Worm (Caenorhabditis elegans) whole organism, L1 larva: ENCODE data around the gene F13H10.5.
A peak's percentile ranks its signal among the peaks of the same experiment; 100 is the strongest.

Source experiments
- C04F5.9 ChIP-seq: sonication (generic microtip); optimal IDR thresholded peaks from 2 replicates; lab custom pipeline; 2016; ENCODE audit warnings: missing genetic modification characterization, missing compliant biosample characterization
- C34B4.2 ChIP-seq: sonication (generic microtip); optimal IDR thresholded peaks from 2 replicates; lab custom pipeline; 2017; ENCODE audit warnings: mild to moderate bottlenecking, missing genetic modification characterization, missing compliant biosample characterization
- aha-1 ChIP-seq: fragments of 150-350 bp; optimal IDR thresholded peaks from 2 replicates; lab custom pipeline; 2014; ENCODE audit warnings: missing biosample characterization, missing genetic modification characterization
- ama-1 ChIP-seq: fragments of 150-350 bp; optimal IDR thresholded peaks from 2 replicates; lab custom pipeline; 2014
- blmp-1 ChIP-seq: fragments of 150-350 bp; optimal IDR thresholded peaks from 2 replicates; lab custom pipeline; 2014; ENCODE audit warnings: missing biosample characterization, missing genetic modification characterization
- ceh-82 ChIP-seq, 3 experiments: fragments of 150-350 bp in 1 of 3; sonication (generic microtip) in 2 of 3; optimal IDR thresholded peaks; 2 replicates each; lab custom pipeline; 2014 to 2017; ENCODE audit warnings: missing biosample characterization in 3 of 3, missing genetic modification characterization in 3 of 3
- ces-1 ChIP-seq: fragments of 150-350 bp; optimal IDR thresholded peaks from 2 replicates; lab custom pipeline; 2014; ENCODE audit warnings: missing biosample characterization, missing genetic modification reagents, missing genetic modification characterization
- efl-1 ChIP-seq, 4 experiments: fragments of 150-350 bp; optimal IDR thresholded peaks in 3 of 4; peaks in 1 of 4; 1 replicate in 1 of 4; 2 replicates in 3 of 4; lab custom pipeline; 2014; ENCODE audit warnings: missing biosample characterization in 2 of 4, missing genetic modification characterization in 2 of 4, missing genetic modification reagents in 2 of 4
- elt-2 ChIP-seq: sonication (generic microtip); optimal IDR thresholded peaks from 2 replicates; lab custom pipeline; 2016; ENCODE audit warnings: missing genetic modification characterization, mild to moderate bottlenecking, inconsistent platforms, missing compliant biosample characterization, missing genetic modification reagents
- elt-3 ChIP-seq, 6 experiments: fragments of 150-350 bp in 1 of 6; sonication (generic microtip); optimal IDR thresholded peaks; 2 replicates each; lab custom pipeline; 2017 to 2018; ENCODE audit warnings: missing biosample characterization in 6 of 6, missing genetic modification characterization in 6 of 6, inconsistent platforms in 1 of 6
- ets-5 ChIP-seq: fragments of 200-800 bp; sonication (Bioruptor generic); IDR thresholded peaks from 2 replicates; pipeline ENCODE4 v1.3.6; 2022; ENCODE audit warnings: missing genetic modification characterization, missing compliant biosample characterization
- hlh-17 ChIP-seq: fragments of 200-800 bp; sonication (Bioruptor generic); optimal IDR thresholded peaks from 2 replicates; lab custom pipeline; 2018; ENCODE audit warnings: missing genetic modification characterization, mild to moderate bottlenecking, missing compliant biosample characterization, moderate library complexity, borderline replicate concordance
- irx-1 ChIP-seq: sonication (generic microtip); optimal IDR thresholded peaks from 2 replicates; lab custom pipeline; 2016; ENCODE audit warnings: missing genetic modification characterization, missing compliant biosample characterization
- lin-14 ChIP-seq: fragments of 200-800 bp; sonication (Bioruptor generic); optimal IDR thresholded peaks from 2 replicates; lab custom pipeline; 2018; ENCODE audit warnings: mild to moderate bottlenecking, missing genetic modification characterization, moderate library complexity, missing compliant biosample characterization
- lin-35 ChIP-seq, 2 experiments: fragments of 150-350 bp; optimal IDR thresholded peaks; 2 replicates each; lab custom pipeline; 2014; ENCODE audit warnings: missing biosample characterization in 2 of 2, missing genetic modification characterization in 2 of 2, missing genetic modification reagents in 2 of 2
- lin-39 ChIP-seq: fragments of 150-350 bp; optimal IDR thresholded peaks from 2 replicates; lab custom pipeline; 2014; ENCODE audit warnings: missing biosample characterization, missing genetic modification reagents, missing genetic modification characterization
- lsy-2 ChIP-seq, 2 experiments: fragments of 150-350 bp; optimal IDR thresholded peaks; 2 replicates each; lab custom pipeline; 2014; ENCODE audit warnings: missing biosample characterization in 2 of 2, missing genetic modification characterization in 2 of 2
- mab-9 ChIP-seq: fragments of 200-800 bp; sonication (Bioruptor generic); IDR thresholded peaks from 2 replicates; pipeline ENCODE4 v1.3.6; 2022; ENCODE audit warnings: missing genetic modification reagents, missing genetic modification characterization, missing compliant biosample characterization
- mdl-1 ChIP-seq, 2 experiments: fragments of 150-350 bp; optimal IDR thresholded peaks; 2 replicates each; lab custom pipeline; 2014 to 2017; ENCODE audit warnings: missing biosample characterization in 2 of 2, missing genetic modification characterization in 2 of 2, inconsistent platforms in 1 of 2
- mef-2 ChIP-seq: fragments of 150-350 bp; optimal IDR thresholded peaks from 2 replicates; lab custom pipeline; 2014; ENCODE audit warnings: missing biosample characterization, missing genetic modification characterization
- mep-1 ChIP-seq: fragments of 150-350 bp; optimal IDR thresholded peaks from 2 replicates; lab custom pipeline; 2014; ENCODE audit warnings: missing biosample characterization, missing genetic modification characterization
- nhr-12 ChIP-seq: sonication (generic microtip); optimal IDR thresholded peaks from 2 replicates; lab custom pipeline; 2017; ENCODE audit warnings: missing biosample characterization, missing genetic modification characterization
- nhr-19 ChIP-seq: fragments of 200-800 bp; sonication (Bioruptor generic); conservative IDR thresholded peaks from 2 replicates; pipeline ENCODE4 v1.3.6; 2022; ENCODE audit warnings: missing genetic modification characterization, missing compliant biosample characterization
- nhr-20 ChIP-seq: sonication (generic microtip); optimal IDR thresholded peaks from 2 replicates; lab custom pipeline; 2016; ENCODE audit warnings: mild to moderate bottlenecking, missing genetic modification characterization, missing compliant biosample characterization
- nhr-47 ChIP-seq: sonication (generic microtip); optimal IDR thresholded peaks from 2 replicates; lab custom pipeline; 2016; ENCODE audit warnings: mild to moderate bottlenecking, missing genetic modification characterization, moderate library complexity, missing compliant biosample characterization
- nhr-71 ChIP-seq: sonication (generic microtip); optimal IDR thresholded peaks from 2 replicates; lab custom pipeline; 2016; ENCODE audit warnings: mild to moderate bottlenecking, missing genetic modification characterization, moderate library complexity, missing compliant biosample characterization
- nhr-85 ChIP-seq: sonication (generic microtip); peaks from one replicate; lab custom pipeline; 2016; ENCODE audit warnings: missing genetic modification characterization, inconsistent platforms, missing compliant biosample characterization
- pax-3 ChIP-seq: fragments of 200-800 bp; sonication (Bioruptor generic); optimal IDR thresholded peaks from 2 replicates; lab custom pipeline; 2018; ENCODE audit warnings: mild to moderate bottlenecking, missing genetic modification characterization, moderate library complexity, missing compliant biosample characterization
- pqm-1 ChIP-seq: sonication (generic microtip); optimal IDR thresholded peaks from 3 replicates; lab custom pipeline; 2017; ENCODE audit warnings: missing biosample characterization, missing genetic modification characterization
- rnt-1 ChIP-seq: sonication (generic microtip); optimal IDR thresholded peaks from 2 replicates; lab custom pipeline; 2016; ENCODE audit warnings: mild to moderate bottlenecking, missing genetic modification characterization, moderate library complexity, missing compliant biosample characterization
- skn-1 ChIP-seq: fragments of 150-350 bp; optimal IDR thresholded peaks from 2 replicates; lab custom pipeline; 2014; ENCODE audit warnings: missing biosample characterization, missing genetic modification characterization
- snpc-4 ChIP-seq: fragments of 150-350 bp; optimal IDR thresholded peaks from 2 replicates; lab custom pipeline; 2014; ENCODE audit warnings: missing biosample characterization, missing genetic modification characterization
- snu-23 ChIP-seq: sonication (generic microtip); optimal IDR thresholded peaks from 2 replicates; lab custom pipeline; 2016; ENCODE audit warnings: missing genetic modification characterization, missing compliant biosample characterization
- sox-4 ChIP-seq: sonication (generic microtip); optimal IDR thresholded peaks from 2 replicates; lab custom pipeline; 2016; ENCODE audit warnings: missing genetic modification characterization, missing compliant biosample characterization
- sptf-1 ChIP-seq: fragments of 150-350 bp; optimal IDR thresholded peaks from 2 replicates; lab custom pipeline; 2014; ENCODE audit warnings: missing biosample characterization, missing genetic modification characterization
- sup-37 ChIP-seq: fragments of 200-800 bp; sonication (Bioruptor generic); optimal IDR thresholded peaks from 2 replicates; lab custom pipeline; 2018; ENCODE audit warnings: mild to moderate bottlenecking, missing genetic modification characterization, missing compliant biosample characterization
- tbx-2 ChIP-seq: sonication (generic microtip); optimal IDR thresholded peaks from 2 replicates; lab custom pipeline; 2016; ENCODE audit warnings: missing genetic modification characterization, missing compliant biosample characterization
- tlp-1 ChIP-seq: fragments of 150-350 bp; optimal IDR thresholded peaks from 2 replicates; lab custom pipeline; 2014; ENCODE audit warnings: missing biosample characterization, missing genetic modification characterization
- unc-130 ChIP-seq: fragments of 150-350 bp; optimal IDR thresholded peaks from 2 replicates; lab custom pipeline; 2017; ENCODE audit warnings: missing biosample characterization, missing genetic modification characterization, inconsistent platforms
- vab-15 ChIP-seq: sonication (generic microtip); optimal IDR thresholded peaks from 2 replicates; lab custom pipeline; 2017; ENCODE audit warnings: missing genotype, mild to moderate bottlenecking, missing genetic modification characterization, missing compliant biosample characterization
- zag-1 ChIP-seq: fragments of 150-350 bp; optimal IDR thresholded peaks from 2 replicates; lab custom pipeline; 2014; ENCODE audit warnings: missing biosample characterization, missing genetic modification characterization
- ztf-11 ChIP-seq, 2 experiments: sonication (generic microtip); optimal IDR thresholded peaks; 2 replicates each; lab custom pipeline; 2016 to 2017; ENCODE audit warnings: missing genetic modification characterization in 2 of 2, missing biosample characterization in 1 of 2, missing compliant biosample characterization in 1 of 2
- ztf-4 ChIP-seq: fragments of 150-350 bp; optimal IDR thresholded peaks from 2 replicates; lab custom pipeline; 2014; ENCODE audit warnings: missing biosample characterization, missing genetic modification characterization

F13H10.5 gene

ce11 chrIV:11021512-11022268 is 30.9 kb downstream of the F13H10.5 start, which contains the start of gene mogs-1:
mogs-1 (minus strand) TSS chrIV:11021928.
- TF ChIP-seq nhr-19 (GFP tag; lab: Robert Waterston, UW) (0 out of 2 replicates have a peak, but pooled peaks have one; percentile 26), pax-3 (tag; lab: Kevin White, UChicago) (no peak), lin-35 (GFP tag; optimal IDR thresholded peaks at IDR 0.05; lab: Kevin White, UChicago) (peak in 1 of 2 experiments; percentile 39), zag-1 (tag; lab: Kevin White, UChicago) (no peak), snu-23 (GFP tag; lab: Kevin White, UChicago) (peak; percentile 38), hlh-17 (GFP tag; lab: Kevin White, UChicago) (no peak), elt-3 (tag; optimal IDR thresholded peaks at IDR 0.05; lab: Kevin White, UChicago) (peak in 1 of 6 experiments; percentile 72), blmp-1 (peak; percentile 73), ztf-11 (tag; optimal IDR thresholded peaks at IDR 0.05; lab: Kevin White, UChicago) (no peak), ceh-82 (tag; optimal IDR thresholded peaks at IDR 0.05; lab: Kevin White, UChicago) (no peak), nhr-47 (tag; lab: Kevin White, UChicago) (no peak), sup-37 (GFP tag; lab: Kevin White, UChicago) (no peak), nhr-71 (peak; percentile 51), efl-1 (optimal IDR thresholded peaks at IDR 0.05; lab: Kevin White, UChicago) (no peak), efl-1 (GFP tag; optimal IDR thresholded peaks at IDR 0.05 in 1 of 2; lab: Kevin White, UChicago) (peak in 1 of 2 experiments; percentile 60), ama-1 (lab: Kevin White, UChicago) (no peak), elt-2 (tag; lab: Kevin White, UChicago) (no peak), sox-4 (tag; lab: Kevin White, UChicago) (no peak), snpc-4 (tag; lab: Kevin White, UChicago) (no peak), mab-9 (GFP tag; lab: Robert Waterston, UW) (no peak), irx-1 (no peak), mef-2 (tag; lab: Kevin White, UChicago) (no peak), C34B4.2 (tag; lab: Kevin White, UChicago) (no peak), mdl-1 (tag; optimal IDR thresholded peaks at IDR 0.05; lab: Kevin White, UChicago) (peak in 1 of 2 experiments; percentile 56), lsy-2 (tag; optimal IDR thresholded peaks at IDR 0.05; lab: Kevin White, UChicago) (no peak), lin-14 (GFP tag; lab: Kevin White, UChicago) (peak; percentile 65), aha-1 (tag; lab: Kevin White, UChicago) (no peak), pqm-1 (tag; lab: Kevin White, UChicago) (no peak), ets-5 (no peak), tbx-2 (peak; percentile 11), nhr-20 (tag; lab: Kevin White, UChicago) (peak; percentile 62), C04F5.9 (tag; lab: Kevin White, UChicago) (no peak), sptf-1 (no peak), unc-130 (peak; percentile 1), ztf-4 (peak; percentile 60), nhr-85 (tag; lab: Kevin White, UChicago) (peak; percentile 87), mep-1 (tag; lab: Kevin White, UChicago) (peak; percentile 50), ces-1 (no peak)
- TF ChIP-seq, all 84 proteins: peak for 15

ce11 chrIV:11022303-11022702 is 31.5 kb downstream of the F13H10.5 start, which contains the start of gene alh-3:
alh-3 (plus strand) TSS chrIV:11022603.
- TF ChIP-seq mef-2 (tag; lab: Kevin White, UChicago) (no peak), mab-9 (GFP tag; lab: Robert Waterston, UW) (no peak), skn-1 (tag; lab: Kevin White, UChicago) (no peak), pqm-1 (tag; lab: Kevin White, UChicago) (no peak), lin-39 (no peak), mdl-1 (tag; optimal IDR thresholded peaks at IDR 0.05; lab: Kevin White, UChicago) (no peak), elt-2 (tag; lab: Kevin White, UChicago) (no peak), tlp-1 (tag; lab: Kevin White, UChicago) (no peak), rnt-1 (tag; lab: Kevin White, UChicago) (no peak), vab-15 (tag; lab: Kevin White, UChicago) (no peak), nhr-12 (tag; lab: Kevin White, UChicago) (no peak), efl-1 (optimal IDR thresholded peaks at IDR 0.05; lab: Kevin White, UChicago) (no peak), efl-1 (GFP tag; optimal IDR thresholded peaks at IDR 0.05 in 1 of 2; lab: Kevin White, UChicago) (no peak), zag-1 (tag; lab: Kevin White, UChicago) (no peak)
